Worm (Caenorhabditis elegans) whole organism, L3 larva: ENCODE results near the gene srxa-9.

Experiments
- R02D3.7 ChIP-seq: fragments of 150-350 bp; optimal IDR thresholded peaks from 2 replicates; lab custom pipeline; 2014; ENCODE audit warnings: missing biosample characterization, missing genetic modification characterization
- ZK546.5 ChIP-seq: sonication (generic microtip); optimal IDR thresholded peaks from 2 replicates; lab custom pipeline; 2017; ENCODE audit warnings: missing biosample characterization, missing genetic modification characterization
- ceh-16 ChIP-seq: sonication (generic microtip); optimal IDR thresholded peaks from 2 replicates; lab custom pipeline; 2017; ENCODE audit warnings: missing biosample characterization, missing genetic modification characterization
- ceh-28 ChIP-seq: fragments of 150-350 bp; optimal IDR thresholded peaks from 2 replicates; lab custom pipeline; 2014; ENCODE audit warnings: missing biosample characterization, missing genetic modification reagents, missing genetic modification characterization
- ceh-82 ChIP-seq: fragments of 150-350 bp; optimal IDR thresholded peaks from 2 replicates; lab custom pipeline; 2014; ENCODE audit warnings: missing biosample characterization, missing genetic modification characterization
- ceh-9 ChIP-seq: sonication (generic microtip); optimal IDR thresholded peaks from 2 replicates; lab custom pipeline; 2018; ENCODE audit warnings: missing biosample characterization, missing genetic modification characterization
- daf-12 ChIP-seq: fragments of 150-350 bp; optimal IDR thresholded peaks from 2 replicates; lab custom pipeline; 2014; ENCODE audit warnings: missing biosample characterization, missing genetic modification reagents, missing genetic modification characterization
- egl-27 ChIP-seq: sonication (generic microtip); optimal IDR thresholded peaks from 4 replicates; lab custom pipeline; 2017; ENCODE audit warnings: missing biosample characterization, missing genetic modification reagents, missing genetic modification characterization
- egl-5 ChIP-seq: fragments of 150-350 bp; optimal IDR thresholded peaks from 2 replicates; lab custom pipeline; 2017; ENCODE audit warnings: missing biosample characterization, missing genetic modification reagents, missing genetic modification characterization, inconsistent platforms
- elt-2 ChIP-seq: sonication (generic microtip); optimal IDR thresholded peaks from 2 replicates; lab custom pipeline; 2016; ENCODE audit warnings: missing genetic modification reagents, mild to moderate bottlenecking, missing genetic modification characterization, missing compliant biosample characterization
- elt-3 ChIP-seq, 3 experiments: fragments of 150-350 bp in 1 of 3; sonication (generic microtip) in 2 of 3; optimal IDR thresholded peaks; 2 replicates in 2 of 3; 4 replicates in 1 of 3; lab custom pipeline; 2014 to 2017; ENCODE audit warnings: missing biosample characterization in 3 of 3, missing genetic modification characterization in 3 of 3
- fkh-10 ChIP-seq: sonication (generic microtip); optimal IDR thresholded peaks from 2 replicates; lab custom pipeline; 2017; ENCODE audit warnings: missing biosample characterization, missing genetic modification reagents, missing genetic modification characterization
- fkh-2 ChIP-seq: fragments of 150-350 bp; optimal IDR thresholded peaks from 2 replicates; lab custom pipeline; 2014; ENCODE audit warnings: missing biosample characterization, missing genetic modification reagents, missing genetic modification characterization
- fos-1 ChIP-seq: fragments of 150-350 bp; optimal IDR thresholded peaks from 2 replicates; lab custom pipeline; 2014; ENCODE audit warnings: missing biosample characterization, missing genetic modification characterization
- hmg-11 ChIP-seq: sonication (generic microtip); optimal IDR thresholded peaks from 2 replicates; lab custom pipeline; 2016; ENCODE audit warnings: missing genetic modification characterization, missing compliant biosample characterization
- jun-1 ChIP-seq: fragments of 150-350 bp; optimal IDR thresholded peaks from 2 replicates; lab custom pipeline; 2014; ENCODE audit warnings: missing biosample characterization, missing genetic modification reagents, missing genetic modification characterization
- lin-15B ChIP-seq: fragments of 150-350 bp; optimal IDR thresholded peaks from 2 replicates; lab custom pipeline; 2014; ENCODE audit warnings: missing biosample characterization, missing genetic modification characterization
- lin-39 ChIP-seq: fragments of 150-350 bp; optimal IDR thresholded peaks from 2 replicates; lab custom pipeline; 2018; ENCODE audit warnings: missing biosample characterization, missing genetic modification reagents, missing genetic modification characterization
- lsy-12 ChIP-seq: sonication (generic microtip); optimal IDR thresholded peaks from 2 replicates; lab custom pipeline; 2016; ENCODE audit warnings: mild to moderate bottlenecking, missing genetic modification characterization, missing compliant biosample characterization
- mml-1 ChIP-seq: fragments of 150-350 bp; sonication (generic microtip); optimal IDR thresholded peaks from 3 replicates; lab custom pipeline; 2014; ENCODE audit warnings: missing biosample characterization, missing genetic modification characterization
- nfya-1 ChIP-seq: sonication (generic microtip); optimal IDR thresholded peaks from 2 replicates; lab custom pipeline; 2017; ENCODE audit warnings: missing genetic modification characterization, mild to moderate bottlenecking, missing compliant biosample characterization, antibody characterized with exemption, moderate library complexity; ENCODE audit not compliant: insufficient read depth
- nhr-11 ChIP-seq: fragments of 150-350 bp; optimal IDR thresholded peaks from 2 replicates; lab custom pipeline; 2014; ENCODE audit warnings: missing biosample characterization, missing genetic modification characterization
- nhr-23 ChIP-seq: fragments of 150-350 bp; optimal IDR thresholded peaks from 2 replicates; lab custom pipeline; 2014; ENCODE audit warnings: missing biosample characterization, missing genetic modification reagents, missing genetic modification characterization
- nhr-237 ChIP-seq: fragments of 150-350 bp; optimal IDR thresholded peaks from 2 replicates; lab custom pipeline; 2014; ENCODE audit warnings: missing biosample characterization, missing genetic modification characterization
- nhr-25 ChIP-seq: sonication (generic microtip); optimal IDR thresholded peaks from 2 replicates; lab custom pipeline; 2017; ENCODE audit warnings: missing biosample characterization, missing genetic modification characterization
- nhr-28 ChIP-seq: fragments of 150-350 bp; optimal IDR thresholded peaks from 2 replicates; lab custom pipeline; 2014; ENCODE audit warnings: missing biosample characterization, missing genetic modification characterization
- nhr-43 ChIP-seq: sonication (generic microtip); optimal IDR thresholded peaks from 2 replicates; lab custom pipeline; 2016; ENCODE audit warnings: mild to moderate bottlenecking, missing genetic modification characterization, missing compliant biosample characterization; ENCODE audit not compliant: poor library complexity, severe bottlenecking
- nhr-67 ChIP-seq: fragments of 150-350 bp; optimal IDR thresholded peaks from 2 replicates; lab custom pipeline; 2014; ENCODE audit warnings: missing biosample characterization, missing genetic modification characterization
- nhr-76 ChIP-seq: fragments of 150-350 bp; sonication (generic microtip); optimal IDR thresholded peaks from 5 replicates; lab custom pipeline; 2014; ENCODE audit warnings: missing biosample characterization, missing genetic modification characterization
- nhr-77 ChIP-seq: fragments of 150-350 bp; optimal IDR thresholded peaks from 2 replicates; lab custom pipeline; 2014; ENCODE audit warnings: missing biosample characterization, missing genetic modification characterization
- pha-4 ChIP-seq: fragments of 150-350 bp; optimal IDR thresholded peaks from 2 replicates; lab custom pipeline; 2014; ENCODE audit warnings: missing biosample characterization, missing genetic modification reagents, missing genetic modification characterization
- pqm-1 ChIP-seq: fragments of 150-350 bp; optimal IDR thresholded peaks from 2 replicates; lab custom pipeline; 2017; ENCODE audit warnings: missing biosample characterization, missing genetic modification characterization, inconsistent platforms
- sea-2 ChIP-seq: fragments of 150-350 bp; sonication (generic microtip); optimal IDR thresholded peaks from 4 replicates; lab custom pipeline; 2014; ENCODE audit warnings: missing biosample characterization, missing genetic modification reagents, missing genetic modification characterization
- skn-1 ChIP-seq: fragments of 150-350 bp; optimal IDR thresholded peaks from 2 replicates; lab custom pipeline; 2014; ENCODE audit warnings: missing biosample characterization, missing genetic modification characterization
- snpc-4 ChIP-seq: fragments of 150-350 bp; optimal IDR thresholded peaks from 2 replicates; lab custom pipeline; 2014; ENCODE audit warnings: missing biosample characterization, missing genetic modification characterization
- tbx-2 ChIP-seq: sonication (generic microtip); optimal IDR thresholded peaks from 2 replicates; lab custom pipeline; 2016; ENCODE audit warnings: mild to moderate bottlenecking, missing genetic modification characterization, missing compliant biosample characterization
- unc-39 ChIP-seq: sonication (generic microtip); optimal IDR thresholded peaks from 4 replicates; lab custom pipeline; 2017; ENCODE audit warnings: missing biosample characterization, missing genetic modification characterization
- unc-62 ChIP-seq: fragments of 150-350 bp; sonication (generic microtip); optimal IDR thresholded peaks from 4 replicates; lab custom pipeline; 2014; ENCODE audit warnings: missing biosample characterization, missing genetic modification reagents, missing genetic modification characterization
- zag-1 ChIP-seq: fragments of 150-350 bp; optimal IDR thresholded peaks from 2 replicates; lab custom pipeline; 2014; ENCODE audit warnings: missing biosample characterization, missing genetic modification characterization

Gene srxa-9

DNA sequence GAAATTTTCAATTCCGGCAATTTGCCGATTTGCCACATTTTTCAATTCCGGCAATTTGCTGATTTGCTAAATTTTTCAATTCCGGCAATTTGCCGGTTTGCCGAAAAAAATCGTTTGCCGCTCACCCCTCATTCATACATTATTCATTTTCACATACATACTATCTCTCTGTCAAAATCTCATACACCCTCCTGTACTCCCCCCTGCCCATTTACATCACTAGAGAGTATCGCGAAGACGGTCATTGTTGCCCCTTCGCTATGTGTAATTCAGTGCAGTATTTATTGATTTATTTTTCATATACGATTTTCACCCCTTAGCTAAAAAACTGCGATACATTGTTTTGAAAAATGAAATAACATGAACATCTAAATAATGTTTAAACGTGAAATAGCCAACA lies 10.4 kb upstream of the srxa-9 start (continued):
- TF ChIP-seq unc-62 (no peak), ceh-9 (tag; lab: Kevin White, UChicago) (no peak), daf-12 (tag; lab: Kevin White, UChicago) (no peak)

DNA sequence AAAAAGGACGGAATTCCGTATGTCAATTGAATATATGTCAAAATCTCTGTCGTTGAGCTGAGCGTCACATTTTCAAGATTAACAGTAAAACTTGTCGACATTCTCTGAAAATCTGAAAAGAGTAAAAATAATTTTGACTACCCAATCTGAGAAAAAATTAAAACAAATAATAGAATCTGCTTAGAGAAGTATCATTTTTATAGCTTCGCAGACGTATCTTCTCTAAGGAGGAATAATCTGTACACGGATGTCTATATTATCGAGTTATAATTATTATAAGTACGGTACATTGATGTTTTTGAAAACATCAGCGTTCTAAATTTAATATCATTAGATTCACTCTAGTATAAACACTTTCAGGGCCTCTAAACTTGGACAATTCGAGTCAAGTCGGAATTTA lies 6.3 kb upstream of the srxa-9 start, which contains the start of gene srg-64:
srg-64 (minus strand) TSS at position 101 of the 400 bp plus-strand sequence.
- no peak for TF ChIP-seq pqm-1 (tag; lab: Kevin White, UChicago)
- no peak for TF ChIP-seq nhr-25 (tag; lab: Kevin White, UChicago)

DNA sequence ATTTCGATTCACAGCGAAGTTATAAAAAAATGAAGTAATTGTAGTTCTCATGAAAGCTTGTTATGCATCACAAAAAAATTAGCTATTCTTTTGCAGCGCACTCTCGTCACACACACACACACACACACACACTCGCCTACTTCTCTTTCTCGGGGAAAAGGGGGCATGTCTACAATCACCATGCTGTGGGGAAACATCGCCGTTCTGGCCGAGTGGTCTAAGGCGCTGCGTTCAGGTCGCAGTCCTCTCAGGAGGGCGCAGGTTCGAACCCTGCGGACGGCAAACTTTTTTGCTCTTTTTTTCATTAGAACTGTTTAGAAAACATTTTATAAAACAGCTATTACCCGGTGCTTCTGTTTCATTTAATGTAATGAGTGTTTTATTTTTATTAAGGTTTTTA lies 5.0 kb upstream of the srxa-9 start:
- peak; percentile 67 for TF ChIP-seq ceh-82 (tag; lab: Kevin White, UChicago)
- TF ChIP-seq nfya-1 (tag; lab: Kevin White, UChicago) = peak; percentile 45
- TF ChIP-seq snpc-4 = peak; percentile 41
- TF ChIP-seq ZK546.5 = no peak
- TF ChIP-seq ceh-28 = peak; percentile 30
- no peak for TF ChIP-seq zag-1 (tag; lab: Kevin White, UChicago)
- peak; percentile 47 for TF ChIP-seq pha-4 (tag; lab: Kevin White, UChicago)
- TF ChIP-seq mml-1 (tag; lab: Kevin White, UChicago) = no peak
- TF ChIP-seq skn-1 (tag; lab: Kevin White, UChicago) = peak; percentile 20
- peak; percentile 94 for TF ChIP-seq hmg-11 (tag; lab: Kevin White, UChicago)
- peak; percentile 93 for TF ChIP-seq lin-15B (tag; lab: Kevin White, UChicago)
- TF ChIP-seq R02D3.7 (tag; lab: Kevin White, UChicago) = peak; percentile 28
- no peak for TF ChIP-seq nhr-67 (tag; lab: Kevin White, UChicago)
- no peak for TF ChIP-seq egl-5 (tag; lab: Kevin White, UChicago)
- TF ChIP-seq egl-27 = no peak
- peak; percentile 40 for TF ChIP-seq jun-1 (tag; lab: Kevin White, UChicago)
- no peak for TF ChIP-seq sea-2 (GFP tag; lab: Kevin White, UChicago)
- TF ChIP-seq nhr-28 (tag; lab: Kevin White, UChicago) = no peak
- no peak for TF ChIP-seq elt-3 (tag; optimal IDR thresholded peaks at IDR 0.05; lab: Kevin White, UChicago)
- TF ChIP-seq ceh-16 = no peak
- TF ChIP-seq elt-2 (tag; lab: Kevin White, UChicago) = peak; percentile 48
- no peak for TF ChIP-seq nhr-237 (tag; lab: Kevin White, UChicago)
- peak; percentile 20 for TF ChIP-seq lsy-12
- no peak for TF ChIP-seq fos-1 (tag; lab: Kevin White, UChicago)
- TF ChIP-seq nhr-11 (tag; lab: Kevin White, UChicago) = no peak
- TF ChIP-seq lin-39 (tag; lab: Kevin White, UChicago) = peak; percentile 55
- TF ChIP-seq nhr-43 = peak; percentile 46
- peak; percentile 15 for TF ChIP-seq nhr-25 (tag; lab: Kevin White, UChicago)
- peak; percentile 44 for TF ChIP-seq tbx-2 (tag; lab: Kevin White, UChicago)
- TF ChIP-seq pqm-1 (tag; lab: Kevin White, UChicago) = peak; percentile 50
- no peak for TF ChIP-seq nhr-76 (tag; lab: Kevin White, UChicago)
- TF ChIP-seq unc-62 = no peak
- TF ChIP-seq unc-39 = no peak
- no peak for TF ChIP-seq fkh-10 (GFP tag; lab: Kevin White, UChicago)
- TF ChIP-seq nhr-23 (tag; lab: Kevin White, UChicago) = peak; percentile 29
- no peak for TF ChIP-seq ceh-9 (tag; lab: Kevin White, UChicago)
- no peak for TF ChIP-seq daf-12 (tag; lab: Kevin White, UChicago)

DNA sequence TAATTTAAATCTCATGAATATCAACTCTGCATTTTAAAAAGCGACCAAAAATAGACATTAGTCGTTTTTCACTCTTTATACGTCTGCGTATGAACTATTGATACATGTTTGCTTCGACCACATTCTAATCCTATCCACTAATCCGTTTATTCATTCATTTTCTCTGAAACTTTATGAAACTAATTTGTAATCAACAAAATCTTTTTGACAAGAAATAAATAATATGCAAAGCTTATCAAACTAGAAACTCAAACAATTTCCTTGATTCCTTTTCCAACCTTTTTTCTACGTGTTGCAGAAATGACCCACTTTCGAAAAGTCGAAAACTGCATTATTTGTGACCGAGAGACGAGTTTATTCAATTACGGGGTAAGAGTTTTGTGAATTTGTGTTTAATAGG lies 4.5 kb upstream of the srxa-9 start, which contains the start of gene nhr-255:
nhr-255 (plus strand) TSS at position 301 of the 400 bp plus-strand sequence.
- TF ChIP-seq fkh-2 (tag; lab: Kevin White, UChicago) (no peak), skn-1 (tag; lab: Kevin White, UChicago) (no peak), egl-27 (no peak), pha-4 (tag; lab: Kevin White, UChicago) (no peak), ceh-82 (tag; lab: Kevin White, UChicago) (no peak), fos-1 (tag; lab: Kevin White, UChicago) (no peak), nhr-77 (tag; lab: Kevin White, UChicago) (no peak), jun-1 (tag; lab: Kevin White, UChicago) (no peak), nhr-237 (tag; lab: Kevin White, UChicago) (no peak)
